Fruit fly (Drosophila melanogaster): ENCODE data around the gene Unc-76.

Gene Unc-76

DNA sequence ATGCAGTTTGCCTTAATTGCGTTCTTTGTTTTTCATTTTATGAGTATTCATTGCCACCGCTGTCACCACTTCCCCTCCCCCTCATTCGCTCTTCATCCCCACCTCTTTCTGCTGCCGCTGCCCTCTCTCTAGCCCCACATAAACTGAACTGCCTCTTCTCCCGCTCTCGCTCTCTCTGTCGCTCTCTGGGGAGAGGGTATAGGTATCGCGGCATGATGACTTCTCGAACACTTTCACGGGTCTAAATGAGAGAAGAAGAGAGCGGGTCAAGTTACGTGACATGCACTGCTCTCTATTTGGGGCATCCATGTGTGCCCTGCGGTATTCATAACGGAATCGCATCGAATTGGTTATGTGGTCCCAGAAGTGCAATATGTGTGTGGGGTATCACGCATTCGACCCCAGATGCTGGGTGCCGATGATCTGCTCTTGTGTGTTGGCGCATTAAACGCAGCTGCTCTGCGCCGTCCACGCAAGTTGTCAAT lies 3.3 kb downstream of the Unc-76 start:
- TF ChIP-seq lola (GFP tag; optimal IDR thresholded peaks at IDR 0.05) (no peak), Sp1 (GFP tag; optimal IDR thresholded peaks at IDR 0.05) (peak; percentile 79), brk (GFP tag; optimal IDR thresholded peaks at IDR 0.05) (no peak), ey (GFP tag; optimal IDR thresholded peaks at IDR 0.05) (peak; percentile 96), foxo (GFP tag; optimal IDR thresholded peaks at IDR 0.05) (peak; percentile 59 to 91), h (GFP tag; optimal IDR thresholded peaks at IDR 0.05) (peak; percentile 95), pan (optimal IDR thresholded peaks at IDR 0.05) (peak; percentile 81), Abd-B (GFP tag; optimal IDR thresholded peaks at IDR 0.05) (no peak), OdsH (GFP tag; optimal IDR thresholded peaks at IDR 0.05) (peak; percentile 92), fru (GFP tag; optimal IDR thresholded peaks at IDR 0.05) (peak; percentile 93), Dif (GFP tag; optimal IDR thresholded peaks at IDR 0.05; ENCODE audit: partially characterized antibody) (peak; percentile 99), Hnf4 (GFP tag; optimal IDR thresholded peaks at IDR 0.05) (peak; percentile 86), N (GFP tag; optimal IDR thresholded peaks at IDR 0.05) (no peak), dsf (GFP tag; optimal IDR thresholded peaks at IDR 0.05; ENCODE audit: borderline replicate concordance) (peak; percentile 1), Vsx2 (GFP tag; optimal IDR thresholded peaks at IDR 0.05; ENCODE audit: partially characterized antibody) (no peak), Hr83 (GFP tag; optimal IDR thresholded peaks at IDR 0.05; ENCODE audit: poor library complexity, severe bottlenecking) (peak; percentile 80), CG32264 (GFP tag; optimal IDR thresholded peaks at IDR 0.05) (peak; percentile 78), dl (GFP tag; optimal IDR thresholded peaks at IDR 0.05; ENCODE audit: insufficient read depth in 1 of 2, partially characterized antibody in 2 of 2) (peak; percentile 94 to 98), br (GFP tag; optimal IDR thresholded peaks at IDR 0.05) (peak; percentile 94), HLH106 (tag; optimal IDR thresholded peaks at IDR 0.05) (peak; percentile 76), GATAd (GFP tag; optimal IDR thresholded peaks at IDR 0.05) (no peak), woc (GFP tag; optimal IDR thresholded peaks at IDR 0.05) (peak; percentile 96), psq (GFP tag; optimal IDR thresholded peaks at IDR 0.05) (peak; percentile 82), sv (GFP tag; optimal IDR thresholded peaks at IDR 0.05) (peak; percentile 30), jim (GFP tag; optimal IDR thresholded peaks at IDR 0.05) (peak; percentile 91), rgr (GFP tag; optimal IDR thresholded peaks at IDR 0.05) (peak; percentile 92), sage (GFP tag; optimal IDR thresholded peaks at IDR 0.05) (no peak), Myc (optimal IDR thresholded peaks at IDR 0.05) (no peak), usp (GFP tag; optimal IDR thresholded peaks at IDR 0.05) (no peak), tai (GFP tag; optimal IDR thresholded peaks at IDR 0.05) (no peak), Rel (GFP tag; optimal IDR thresholded peaks at IDR 0.05) (peak; percentile 49), Rel (tag; optimal IDR thresholded peaks at IDR 0.05) (peak; percentile 43), dmrt93B (GFP tag; optimal IDR thresholded peaks at IDR 0.05) (peak; percentile 76), Jra (GFP tag; optimal IDR thresholded peaks at IDR 0.05) (peak; percentile 52), Mio (GFP tag; optimal IDR thresholded peaks at IDR 0.05) (peak; percentile 48)

DNA sequence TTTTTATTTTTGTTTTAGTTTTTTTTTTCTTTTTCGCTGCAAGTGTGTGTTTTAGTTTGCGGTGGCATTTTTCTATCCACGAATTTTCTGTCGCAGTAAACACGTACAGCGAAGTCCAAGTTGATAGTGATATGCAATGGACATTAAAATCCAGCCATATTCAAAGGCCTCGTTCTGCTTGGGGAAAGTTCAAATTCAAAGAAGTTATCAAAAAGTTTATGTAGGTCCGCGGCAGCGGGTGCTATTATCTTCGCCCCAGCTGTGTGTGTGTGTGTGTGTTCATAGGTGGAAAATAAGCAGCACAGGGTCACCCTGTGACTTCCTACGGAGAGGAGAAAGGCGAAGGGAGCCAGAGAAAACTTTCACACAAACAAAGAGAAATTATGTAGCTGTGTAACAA lies 7.1 kb downstream of the Unc-76 start:
- TF ChIP-seq foxo (GFP tag; optimal IDR thresholded peaks at IDR 0.05) (no peak), Dif (GFP tag; optimal IDR thresholded peaks at IDR 0.05; ENCODE audit: partially characterized antibody) (no peak), tai (GFP tag; optimal IDR thresholded peaks at IDR 0.05) (no peak), Hr83 (GFP tag; optimal IDR thresholded peaks at IDR 0.05; ENCODE audit: poor library complexity, severe bottlenecking) (no peak), CG32264 (GFP tag; optimal IDR thresholded peaks at IDR 0.05) (no peak), Rel (GFP tag; optimal IDR thresholded peaks at IDR 0.05) (no peak), Rel (tag; optimal IDR thresholded peaks at IDR 0.05) (no peak), OdsH (GFP tag; optimal IDR thresholded peaks at IDR 0.05) (no peak), usp (GFP tag; optimal IDR thresholded peaks at IDR 0.05) (no peak), Sp1 (GFP tag; optimal IDR thresholded peaks at IDR 0.05) (no peak), dl (GFP tag; optimal IDR thresholded peaks at IDR 0.05; ENCODE audit: insufficient read depth in 1 of 2, partially characterized antibody in 2 of 2) (no peak), GATAd (GFP tag; optimal IDR thresholded peaks at IDR 0.05) (no peak), CrebA (GFP tag; optimal IDR thresholded peaks at IDR 0.05; ENCODE audit: borderline replicate concordance) (no peak), Myc (optimal IDR thresholded peaks at IDR 0.05) (no peak), dmrt93B (GFP tag; optimal IDR thresholded peaks at IDR 0.05) (no peak), Dfd (GFP tag; optimal IDR thresholded peaks at IDR 0.05) (no peak), lola (GFP tag; optimal IDR thresholded peaks at IDR 0.05) (no peak), Mio (GFP tag; optimal IDR thresholded peaks at IDR 0.05) (no peak), psq (GFP tag; optimal IDR thresholded peaks at IDR 0.05) (no peak), Hnf4 (GFP tag; optimal IDR thresholded peaks at IDR 0.05) (no peak)
